Worm (Caenorhabditis elegans): ENCODE results near the gene ZK783.7.

The ZK783.7 gene

DNA sequence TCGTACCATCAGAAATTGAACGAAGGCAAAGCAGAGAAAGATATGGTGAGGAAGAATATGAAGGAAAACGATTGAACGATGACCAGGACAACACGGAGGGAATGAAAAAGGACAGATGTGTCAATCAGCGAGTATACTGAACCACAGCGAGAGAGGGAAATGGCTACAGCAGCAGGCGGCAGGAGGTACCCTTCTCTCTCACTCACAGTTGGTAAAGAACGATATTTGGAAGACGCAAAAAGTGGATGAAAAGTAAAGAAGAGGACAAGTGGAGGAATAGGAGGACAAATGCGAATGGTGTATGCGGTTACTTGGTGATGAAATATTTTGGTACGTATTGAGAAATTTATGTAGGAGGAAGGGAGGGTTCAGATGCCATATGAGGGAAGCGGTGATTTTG lies at the start of gene ZK783.7:
Gene ZK783.7, plus strand, starts transcription at position 246 of the 400 bp plus-strand sequence.
- no peak for TF ChIP-seq fkh-3 (tag; optimal IDR thresholded peaks at IDR 0.05)
- no peak for TF ChIP-seq bed-1 (GFP tag; IDR thresholded peaks at IDR 0.05)

- TF ChIP-seq tbx-9 (tag; optimal IDR thresholded peaks at IDR 0.05; ENCODE audit: borderline replicate concordance), result no peak
- TF ChIP-seq K11D2.4 (GFP tag; IDR thresholded peaks at IDR 0.05), result no peak
- TF ChIP-seq mxl-1 (tag; optimal IDR thresholded peaks at IDR 0.05), result no peak
- TF ChIP-seq Y56A3A.18 (GFP tag; IDR thresholded peaks at IDR 0.05), result no peak
- TF ChIP-seq F57A8.1 (GFP tag; optimal IDR thresholded peaks at IDR 0.05), result no peak
- no peak for TF ChIP-seq akir-1 (GFP tag; optimal IDR thresholded peaks at IDR 0.05)
- no peak for TF ChIP-seq egl-18 (GFP tag; IDR thresholded peaks at IDR 0.05)
These were observed 48.3 kb upstream of the ZK783.7 start, which contains the start of gene T04A6.3 for ce11 chrIII:7608223-7608622. Gene T04A6.3 (minus strand): TSS chrIII:7608323.

DNA sequence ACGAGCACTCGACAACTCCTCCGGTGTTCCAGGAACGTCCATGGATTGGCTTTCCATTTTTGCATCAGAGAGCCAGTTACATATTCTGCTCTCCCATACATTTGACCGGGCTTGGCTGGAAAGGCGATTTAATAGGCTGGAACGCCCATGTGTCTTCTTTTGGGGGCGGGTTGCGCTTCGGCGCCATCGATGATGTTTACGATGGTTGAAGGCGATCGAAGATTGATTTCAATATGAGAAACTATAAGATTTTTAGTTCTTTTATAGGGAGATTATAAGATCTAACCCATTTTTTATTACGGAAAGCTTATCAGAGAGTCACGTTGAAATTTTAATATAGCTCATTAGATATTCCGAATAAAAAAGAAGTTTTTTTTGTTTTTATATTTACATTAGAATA lies 47.4 kb upstream of the ZK783.7 start, which contains the start of gene nsph-4.3:
Gene nsph-4.3, minus strand, starts transcription at position 101 of the 400 bp plus-strand sequence.
- TF ChIP-seq ama-1 (optimal IDR thresholded peaks at IDR 0.05) (no peak), ama-1 (GFP tag; optimal IDR thresholded peaks at IDR 0.05) (no peak), nhr-120 (GFP tag; IDR thresholded peaks at IDR 0.05) (no peak)

- TF ChIP-seq snpc-3.4 (tag; optimal IDR thresholded peaks at IDR 0.05), result no peak
- TF ChIP-seq ets-4 (GFP tag; optimal IDR thresholded peaks at IDR 0.05), result no peak
- no peak for TF ChIP-seq tlf-1 (GFP tag; optimal IDR thresholded peaks at IDR 0.05)
- TF ChIP-seq lin-54 (GFP tag; optimal IDR thresholded peaks at IDR 0.05), result no peak
- TF ChIP-seq nfya-2 (GFP tag; IDR thresholded peaks at IDR 0.05), result no peak
- TF ChIP-seq madf-10 (tag; optimal IDR thresholded peaks at IDR 0.05), result no peak
- TF ChIP-seq hmg-20 (GFP tag; IDR thresholded peaks at IDR 0.05), result no peak
- TF ChIP-seq madf-6 (GFP tag; IDR thresholded peaks at IDR 0.05), result no peak
- no peak for TF ChIP-seq ama-1 (optimal IDR thresholded peaks at IDR 0.05)
- TF ChIP-seq ama-1 (GFP tag; optimal IDR thresholded peaks at IDR 0.05), result no peak
- TF ChIP-seq F23B12.7 (tag; optimal IDR thresholded peaks at IDR 0.05; ENCODE audit: insufficient read depth), result no peak
- TF ChIP-seq egl-44 (GFP tag; IDR thresholded peaks at IDR 0.05), result no peak
- no peak for TF ChIP-seq hrde-1 (tag; optimal IDR thresholded peaks at IDR 0.05; ENCODE audit: borderline replicate concordance)
- TF ChIP-seq dox-1 (GFP tag; IDR thresholded peaks at IDR 0.05), result no peak
- TF ChIP-seq nhr-179 (tag; optimal IDR thresholded peaks at IDR 0.05), result no peak
- no peak for TF ChIP-seq pha-4 (tag; optimal IDR thresholded peaks at IDR 0.05)
- no peak for TF ChIP-seq F33H1.4 (GFP tag; IDR thresholded peaks at IDR 0.05)
- TF ChIP-seq madf-3 (GFP tag; IDR thresholded peaks at IDR 0.05), result no peak
These were observed 42.0 kb upstream of the ZK783.7 start, which contains the start of gene T04A6.2 for ce11 chrIII:7614530-7614929. Gene T04A6.2 (plus strand): TSS chrIII:7614830.

- no peak for TF ChIP-seq akir-1 (GFP tag; optimal IDR thresholded peaks at IDR 0.05)
- no peak for TF ChIP-seq lin-54 (GFP tag; optimal IDR thresholded peaks at IDR 0.05)
- TF ChIP-seq bed-2 (GFP tag; IDR thresholded peaks at IDR 0.05), result no peak
- no peak for TF ChIP-seq aptf-3 (GFP tag; IDR thresholded peaks at IDR 0.05)
- TF ChIP-seq hrde-1 (tag; optimal IDR thresholded peaks at IDR 0.05; ENCODE audit: borderline replicate concordance), result no peak
- no peak for TF ChIP-seq fkh-3 (tag; optimal IDR thresholded peaks at IDR 0.05)
These were observed 40.3 kb upstream of the ZK783.7 start, which contains the start of gene T04A6.1 for ce11 chrIII:7616228-7616627. Gene T04A6.1 (plus strand): TSS chrIII:7616528.

ce11 chrIII:7618294-7618693 lies 38.2 kb upstream of the ZK783.7 start:
- TF ChIP-seq tlf-1 (GFP tag; optimal IDR thresholded peaks at IDR 0.05), result no peak
- TF ChIP-seq Y67H2A.10 (GFP tag; conservative IDR thresholded peaks at IDR 0.05), result no peak
- no peak for TF ChIP-seq madf-6 (GFP tag; IDR thresholded peaks at IDR 0.05)
- TF ChIP-seq lin-26 (GFP tag; IDR thresholded peaks at IDR 0.05), result no peak
- no peak for TF ChIP-seq ceh-40 (GFP tag; IDR thresholded peaks at IDR 0.05)
- no peak for TF ChIP-seq zim-3 (tag; optimal IDR thresholded peaks at IDR 0.05)
- no peak for TF ChIP-seq repo-1 (tag; optimal IDR thresholded peaks at IDR 0.05)
- no peak for TF ChIP-seq let-607 (tag; optimal IDR thresholded peaks at IDR 0.05)
- TF ChIP-seq xnd-1 (tag; optimal IDR thresholded peaks at IDR 0.05), result no peak
- no peak for TF ChIP-seq ceh-91 (GFP tag; IDR thresholded peaks at IDR 0.05)
- no peak for TF ChIP-seq hlh-26 (GFP tag; conservative IDR thresholded peaks at IDR 0.05)
- TF ChIP-seq ztf-26 (tag; optimal IDR thresholded peaks at IDR 0.05), result no peak
- TF ChIP-seq sea-2 (GFP tag; IDR thresholded peaks at IDR 0.05), result no peak
- TF ChIP-seq ztf-18 (tag; optimal IDR thresholded peaks at IDR 0.05), result no peak
